Fruit fly (Drosophila melanogaster) whole organism, prepupa: ENCODE measurements around the gene dj-1beta.

Experiments used
- Blimp-1 ChIP-seq: fragments of 200-800 bp; sonication (Bioruptor generic); optimal IDR thresholded peaks from 3 replicates; lab custom pipeline; 2017; ENCODE audit warnings: missing biosample characterization, missing genetic modification characterization, mild to moderate bottlenecking, moderate library complexity, missing genetic modification reagents
- CG10631 ChIP-seq: fragments of 200-800 bp; sonication (Bioruptor generic); optimal IDR thresholded peaks from 2 replicates; lab custom pipeline; 2016; ENCODE audit warnings: missing biosample characterization, missing genetic modification characterization
- CG11294 ChIP-seq: fragments of 200-800 bp; sonication (Bioruptor generic); IDR thresholded peaks from 2 replicates; pipeline ENCODE4 v1.3.6; 2022; ENCODE audit warnings: missing biosample characterization, missing genetic modification characterization
- CG11762 ChIP-seq: fragments of 200-800 bp; sonication (Bioruptor generic); optimal IDR thresholded peaks from 3 replicates; lab custom pipeline; 2016; ENCODE audit warnings: missing biosample characterization, missing genetic modification characterization; ENCODE audit not compliant: insufficient read depth
- CG11902 ChIP-seq: fragments of 200-800 bp; sonication (Bioruptor generic); optimal IDR thresholded peaks from 3 replicates; lab custom pipeline; 2016; ENCODE audit warnings: missing biosample characterization, missing genetic modification characterization
- CG15336 ChIP-seq: fragments of 200-800 bp; sonication (Bioruptor generic); IDR thresholded peaks from 2 replicates; pipeline ENCODE4 v1.3.6; 2022; ENCODE audit warnings: missing biosample characterization, missing genetic modification characterization
- CG1621 ChIP-seq: fragments of 200-800 bp; sonication (Bioruptor generic); optimal IDR thresholded peaks from 3 replicates; lab custom pipeline; 2018; ENCODE audit warnings: missing biosample characterization, mild to moderate bottlenecking, missing genetic modification characterization
- CG31627 ChIP-seq: fragments of 200-800 bp; sonication (Bioruptor generic); optimal IDR thresholded peaks from 3 replicates; lab custom pipeline; 2016; ENCODE audit warnings: missing biosample characterization, missing genetic modification characterization
- CG32006 ChIP-seq: fragments of 200-800 bp; sonication (Bioruptor generic); optimal IDR thresholded peaks from 3 replicates; lab custom pipeline; 2017; ENCODE audit warnings: missing biosample characterization, mild to moderate bottlenecking, missing genetic modification characterization
- CG34406 ChIP-seq: fragments of 200-800 bp; sonication (Bioruptor generic); optimal IDR thresholded peaks from 3 replicates; lab custom pipeline; 2016; ENCODE audit warnings: missing biosample characterization, missing genetic modification characterization
- CG3919 ChIP-seq: fragments of 200-800 bp; sonication (Bioruptor generic); optimal IDR thresholded peaks from 3 replicates; lab custom pipeline; 2016; ENCODE audit warnings: missing biosample characterization, missing genetic modification characterization
- CG6163 ChIP-seq: fragments of 200-800 bp; sonication (Bioruptor generic); IDR thresholded peaks from 3 replicates; pipeline ENCODE4 v1.3.6; 2022; ENCODE audit warnings: missing biosample characterization, missing genetic modification characterization
- CG6276 ChIP-seq: fragments of 200-800 bp; sonication (Bioruptor generic); optimal IDR thresholded peaks from 2 replicates; lab custom pipeline; 2017; ENCODE audit warnings: missing biosample characterization, mild to moderate bottlenecking, missing genetic modification characterization
- CG6792 ChIP-seq: fragments of 200-800 bp; sonication (Bioruptor generic); optimal IDR thresholded peaks from 3 replicates; lab custom pipeline; 2016; ENCODE audit warnings: missing biosample characterization, missing genetic modification characterization
- CG6808 ChIP-seq: fragments of 200-800 bp; sonication (Bioruptor generic); optimal IDR thresholded peaks from 3 replicates; lab custom pipeline; 2017; ENCODE audit warnings: missing biosample characterization, missing genetic modification characterization, mild to moderate bottlenecking, moderate library complexity, missing genetic modification reagents
- CG8119 ChIP-seq: fragments of 200-800 bp; sonication (Bioruptor generic); IDR thresholded peaks from 3 replicates; pipeline ENCODE4 v1.3.6; 2022; ENCODE audit warnings: missing biosample characterization, missing genetic modification characterization
- CG8632 ChIP-seq: fragments of 200-800 bp; sonication (Bioruptor generic); optimal IDR thresholded peaks from 3 replicates; lab custom pipeline; 2016; ENCODE audit warnings: missing biosample characterization, missing genetic modification characterization
- CG9139 ChIP-seq: fragments of 200-800 bp; sonication (Bioruptor generic); optimal IDR thresholded peaks from 3 replicates; lab custom pipeline; 2017; ENCODE audit warnings: missing biosample characterization, mild to moderate bottlenecking, missing genetic modification characterization
- Eip75B ChIP-seq: fragments of 200-800 bp; sonication (Bioruptor generic); optimal IDR thresholded peaks from 3 replicates; lab custom pipeline; 2016; ENCODE audit warnings: missing biosample characterization, missing genetic modification characterization
- Eip78C ChIP-seq: fragments of 200-800 bp; sonication (Bioruptor generic); peaks from one replicate; lab custom pipeline; 2016; ENCODE audit warnings: missing biosample characterization, missing genetic modification characterization
- Eip93F ChIP-seq: fragments of 200-800 bp; sonication (Bioruptor generic); optimal IDR thresholded peaks from 2 replicates; lab custom pipeline; 2016; ENCODE audit warnings: missing biosample characterization, mild to moderate bottlenecking, missing genetic modification characterization
- Ets21C ChIP-seq: fragments of 200-800 bp; sonication (Bioruptor generic); optimal IDR thresholded peaks from 3 replicates; lab custom pipeline; 2016; ENCODE audit warnings: missing biosample characterization, missing genetic modification characterization
- Ets96B ChIP-seq: fragments of 200-800 bp; optimal IDR thresholded peaks from 2 replicates; lab custom pipeline; 2019; ENCODE audit warnings: missing biosample characterization, mild to moderate bottlenecking, missing genetic modification characterization, moderate library complexity
- Hr39 ChIP-seq: fragments of 200-800 bp; sonication (Bioruptor generic); optimal IDR thresholded peaks from 2 replicates; lab custom pipeline; 2016; ENCODE audit warnings: missing biosample characterization, missing genetic modification characterization
- Hr4 ChIP-seq: fragments of 200-800 bp; sonication (Bioruptor generic); optimal IDR thresholded peaks from 3 replicates; lab custom pipeline; 2016; ENCODE audit warnings: missing biosample characterization, missing genetic modification characterization
- Lpt ChIP-seq: fragments of 200-800 bp; sonication (Bioruptor generic); optimal IDR thresholded peaks from 3 replicates; lab custom pipeline; 2016; ENCODE audit warnings: missing biosample characterization, missing genetic modification characterization
- Met ChIP-seq: fragments of 200-800 bp; sonication (Bioruptor generic); optimal IDR thresholded peaks from 3 replicates; lab custom pipeline; 2016; ENCODE audit warnings: missing biosample characterization, missing genetic modification characterization
- OdsH ChIP-seq: fragments of 200-800 bp; sonication (Bioruptor generic); optimal IDR thresholded peaks from 3 replicates; lab custom pipeline; 2016; ENCODE audit warnings: missing biosample characterization, missing genetic modification characterization
- Smox ChIP-seq: fragments of 200-800 bp; sonication (Bioruptor generic); optimal IDR thresholded peaks from 3 replicates; lab custom pipeline; 2016; ENCODE audit warnings: missing biosample characterization, missing genetic modification characterization
- Sox102F ChIP-seq: fragments of 200-800 bp; sonication (Bioruptor generic); optimal IDR thresholded peaks from 2 replicates; lab custom pipeline; 2016; ENCODE audit warnings: missing biosample characterization, mild to moderate bottlenecking, missing genetic modification characterization
- Sox14 ChIP-seq: fragments of 200-800 bp; sonication (Bioruptor generic); optimal IDR thresholded peaks from 3 replicates; lab custom pipeline; 2016; ENCODE audit warnings: missing biosample characterization, missing genetic modification characterization
- achi ChIP-seq: fragments of 200-800 bp; sonication (Bioruptor generic); optimal IDR thresholded peaks from 3 replicates; lab custom pipeline; 2016; ENCODE audit warnings: missing biosample characterization, missing genetic modification characterization
- acj6 ChIP-seq: fragments of 200-800 bp; sonication (Bioruptor generic); optimal IDR thresholded peaks from 3 replicates; lab custom pipeline; 2016; ENCODE audit warnings: missing biosample characterization, missing genetic modification characterization
- cyc ChIP-seq: fragments of 200-800 bp; sonication (Bioruptor generic); optimal IDR thresholded peaks from 3 replicates; lab custom pipeline; 2016; ENCODE audit warnings: missing biosample characterization, missing genetic modification characterization
- eg ChIP-seq: fragments of 200-800 bp; sonication (Bioruptor generic); IDR thresholded peaks from 3 replicates; pipeline ENCODE4 v1.3.6; 2022; ENCODE audit warnings: missing biosample characterization, missing genetic modification characterization
- esn ChIP-seq: fragments of 200-800 bp; sonication (Bioruptor generic); optimal IDR thresholded peaks from 2 replicates; lab custom pipeline; 2016; ENCODE audit warnings: missing biosample characterization, mild to moderate bottlenecking, missing genetic modification characterization, moderate library complexity
- fd59A ChIP-seq: fragments of 200-800 bp; sonication (Bioruptor generic); optimal IDR thresholded peaks from 2 replicates; lab custom pipeline; 2017; ENCODE audit warnings: missing biosample characterization, mild to moderate bottlenecking, missing genetic modification characterization, missing genetic modification reagents
- fd85E ChIP-seq: fragments of 200-800 bp; sonication (Bioruptor generic); optimal IDR thresholded peaks from 3 replicates; lab custom pipeline; 2016; ENCODE audit warnings: missing biosample characterization, missing genetic modification characterization
- fkh ChIP-seq: fragments of 200-800 bp; sonication (Bioruptor generic); optimal IDR thresholded peaks from 3 replicates; lab custom pipeline; 2017; ENCODE audit warnings: missing biosample characterization, mild to moderate bottlenecking, missing genetic modification characterization, moderate library complexity
- net ChIP-seq: fragments of 200-800 bp; sonication (Bioruptor generic); optimal IDR thresholded peaks from 3 replicates; lab custom pipeline; 2016; ENCODE audit warnings: missing biosample characterization, missing genetic modification characterization
- pdm3 ChIP-seq: fragments of 200-800 bp; sonication (Bioruptor generic); optimal IDR thresholded peaks from 3 replicates; lab custom pipeline; 2016; ENCODE audit warnings: missing biosample characterization, missing genetic modification characterization
- salr ChIP-seq, 2 experiments: fragments of 200-800 bp; sonication (Bioruptor generic); optimal IDR thresholded peaks; 3 replicates each; lab custom pipeline; 2016 to 2018; ENCODE audit warnings: missing biosample characterization in 2 of 2, missing genetic modification characterization in 2 of 2, mild to moderate bottlenecking in 1 of 2
- svp ChIP-seq: fragments of 200-800 bp; sonication (Bioruptor generic); peaks from one replicate; lab custom pipeline; 2016; ENCODE audit warnings: missing biosample characterization, missing genetic modification characterization
- topi ChIP-seq: fragments of 200-800 bp; sonication (Bioruptor generic); optimal IDR thresholded peaks from 3 replicates; lab custom pipeline; 2016; ENCODE audit warnings: missing biosample characterization, missing genetic modification characterization
- vri ChIP-seq: fragments of 200-800 bp; sonication (Bioruptor generic); optimal IDR thresholded peaks from 3 replicates; lab custom pipeline; 2016; ENCODE audit warnings: missing biosample characterization, mild to moderate bottlenecking, missing genetic modification characterization

dj-1beta gene

dm6 chr3R:30772779-30773546, 34.0 kb upstream of the dj-1beta start (continued):
- TF ChIP-seq fd59A (GFP tag; lab: Kevin White, UChicago) (no peak), cyc (GFP tag; lab: Kevin White, UChicago) (peak; percentile 31), Ets96B (tag; lab: Kevin White, UChicago) (peak; percentile 42), CG1621 (tag; lab: Kevin White, UChicago) (no peak), fd85E (GFP tag; lab: Kevin White, UChicago) (no peak), topi (GFP tag; lab: Kevin White, UChicago) (peak; percentile 4), vri (no peak), CG6276 (no peak), Smox (no peak)

dm6 chr3R:30775249-30775648, 31.7 kb upstream of the dj-1beta start:
- TF ChIP-seq Lpt (no peak), CG31627 (GFP tag; lab: Kevin White, UChicago) (peak; percentile 16), Sox14 (peak; percentile 49), CG6163 (GFP tag; lab: Robert Waterston, UW) (peak; percentile 45; the same call in 1 of the 3 replicates), net (peak; percentile 27), OdsH (GFP tag; lab: Kevin White, UChicago) (peak; percentile 15), Hr4 (peak; percentile 42), Blimp-1 (GFP tag; lab: Kevin White, UChicago) (no peak), CG9139 (GFP tag; lab: Kevin White, UChicago) (no peak), Eip78C (GFP tag; lab: Kevin White, UChicago) (peak; percentile 84), CG34406 (GFP tag; lab: Kevin White, UChicago) (no peak), eg (GFP tag; lab: Robert Waterston, UW) (peak; percentile 57; the same call in 2 of the 3 replicates), CG10631 (GFP tag; lab: Kevin White, UChicago) (peak; percentile 24), Met (GFP tag; lab: Kevin White, UChicago) (no peak), CG15336 (GFP tag; lab: Robert Waterston, UW) (peak; percentile 43; the same call in 1 of the 2 replicates), CG8632 (peak; percentile 8), fkh (no peak), CG3919 (GFP tag; lab: Kevin White, UChicago) (peak; percentile 22), pdm3 (GFP tag; lab: Kevin White, UChicago) (peak; percentile 6), svp (GFP tag; lab: Kevin White, UChicago) (peak; percentile 72), esn (GFP tag; lab: Kevin White, UChicago) (peak; percentile 36), CG8119 (no peak), CG11902 (GFP tag; lab: Kevin White, UChicago) (no peak), Eip93F (GFP tag; lab: Kevin White, UChicago) (no peak), acj6 (GFP tag; lab: Kevin White, UChicago) (peak; percentile 20), CG11294 (GFP tag; lab: Robert Waterston, UW) (no peak), Ets21C (GFP tag; lab: Kevin White, UChicago) (no peak), topi (GFP tag; lab: Kevin White, UChicago) (no peak), Eip75B (peak; percentile 13), CG32006 (GFP tag; lab: Kevin White, UChicago) (peak; percentile 44), CG6792 (GFP tag; lab: Kevin White, UChicago) (peak; percentile 10), fd85E (GFP tag; lab: Kevin White, UChicago) (no peak), salr (GFP tag; optimal IDR thresholded peaks at IDR 0.05; lab: Kevin White, UChicago) (no peak), cyc (GFP tag; lab: Kevin White, UChicago) (no peak), CG1621 (tag; lab: Kevin White, UChicago) (no peak), CG11762 (GFP tag; lab: Kevin White, UChicago) (no peak), achi (GFP tag; lab: Kevin White, UChicago) (no peak), CG6808 (no peak), fd59A (GFP tag; lab: Kevin White, UChicago) (no peak), Hr39 (GFP tag; lab: Kevin White, UChicago) (peak; percentile 2), Sox102F (peak; percentile 10)
